Fruit fly (Drosophila melanogaster) whole organism, embryonic: ENCODE measurements around the gene CG31855.

ENCODE experiments used
- Adf1 ChIP-seq: fragments of 200-800 bp; sonication (Bioruptor generic); IDR thresholded peaks from 2 replicates; pipeline ENCODE4 v1.3.6; 2022; ENCODE audit warnings: missing biosample characterization, missing genetic modification characterization
- B-H1 ChIP-seq: fragments of 200-800 bp; sonication (Bioruptor generic); IDR thresholded peaks from 3 replicates; pipeline ENCODE4 v1.3.6; 2022; ENCODE audit warnings: missing biosample characterization, missing genetic modification characterization
- BEAF-32 ChIP-seq: fragments of 200-800 bp; sonication (Bioruptor generic); optimal IDR thresholded peaks from 3 replicates; lab custom pipeline; 2017; ENCODE audit warnings: missing biosample characterization, missing genetic modification characterization, mild to moderate bottlenecking, moderate library complexity, missing genetic modification reagents
- CG10209 ChIP-seq: fragments of 200-800 bp; sonication (Bioruptor generic); optimal IDR thresholded peaks from 3 replicates; lab custom pipeline; 2017; ENCODE audit warnings: missing biosample characterization, mild to moderate bottlenecking, missing genetic modification characterization, missing genetic modification reagents
- CG11695 ChIP-seq: fragments of 200-800 bp; sonication (Bioruptor generic); IDR thresholded peaks from 3 replicates; pipeline ENCODE4 v1.3.6; 2022; ENCODE audit warnings: missing biosample characterization, missing genetic modification characterization
- CG12219 ChIP-seq: fragments of 200-800 bp; sonication (Bioruptor generic); optimal IDR thresholded peaks from 3 replicates; lab custom pipeline; 2018; ENCODE audit warnings: missing biosample characterization, mild to moderate bottlenecking, missing genetic modification characterization
- CG12659 ChIP-seq: fragments of 200-800 bp; sonication (Bioruptor generic); optimal IDR thresholded peaks from 3 replicates; lab custom pipeline; 2017; ENCODE audit warnings: mild to moderate bottlenecking, missing biosample characterization, missing genetic modification reagents, missing genetic modification characterization
- CG1647 ChIP-seq: fragments of 200-800 bp; sonication (Bioruptor generic); optimal IDR thresholded peaks from 3 replicates; lab custom pipeline; 2016; ENCODE audit warnings: missing biosample characterization, missing genetic modification characterization
- CG2116 ChIP-seq: fragments of 200-800 bp; sonication (Bioruptor generic); optimal IDR thresholded peaks from 3 replicates; lab custom pipeline; 2018; ENCODE audit warnings: missing biosample characterization, mild to moderate bottlenecking, missing genetic modification characterization
- CG2678 ChIP-seq: fragments of 200-800 bp; sonication (Bioruptor generic); optimal IDR thresholded peaks from 3 replicates; lab custom pipeline; 2019; ENCODE audit warnings: missing biosample characterization, mild to moderate bottlenecking, missing genetic modification characterization, moderate library complexity
- CG3065 ChIP-seq: fragments of 200-800 bp; sonication (Bioruptor generic); optimal IDR thresholded peaks from 2 replicates; lab custom pipeline; 2016; ENCODE audit warnings: missing biosample characterization, missing genetic modification characterization
- CG31388 ChIP-seq: fragments of 200-800 bp; sonication (Bioruptor generic); optimal IDR thresholded peaks from 2 replicates; lab custom pipeline; 2016; ENCODE audit warnings: missing biosample characterization, missing genetic modification characterization
- CG3163 ChIP-seq: fragments of 200-800 bp; sonication (Bioruptor generic); optimal IDR thresholded peaks from 3 replicates; lab custom pipeline; 2016; ENCODE audit warnings: missing biosample characterization, missing genetic modification characterization
- CG32767 ChIP-seq: fragments of 200-800 bp; sonication (Bioruptor generic); IDR thresholded peaks from 2 replicates; pipeline ENCODE4 v1.3.6; 2022; ENCODE audit warnings: missing biosample characterization, missing genetic modification characterization
- CG3281 ChIP-seq: fragments of 200-800 bp; sonication (Bioruptor generic); optimal IDR thresholded peaks from 3 replicates; lab custom pipeline; 2017; ENCODE audit warnings: missing biosample characterization, mild to moderate bottlenecking, missing genetic modification characterization
- CG4854 ChIP-seq: fragments of 200-800 bp; sonication (Bioruptor generic); optimal IDR thresholded peaks from 2 replicates; lab custom pipeline; 2016; ENCODE audit warnings: missing biosample characterization, missing genetic modification characterization, inconsistent platforms
- CG6254 ChIP-seq: fragments of 200-800 bp; sonication (Bioruptor generic); optimal IDR thresholded peaks from 3 replicates; lab custom pipeline; 2017; ENCODE audit warnings: mild to moderate bottlenecking, missing biosample characterization, missing genetic modification reagents, missing genetic modification characterization
- CG6654 ChIP-seq: fragments of 200-800 bp; sonication (Bioruptor generic); optimal IDR thresholded peaks from 2 replicates; lab custom pipeline; 2017; ENCODE audit warnings: missing biosample characterization, mild to moderate bottlenecking, missing genetic modification characterization
- CG6791 ChIP-seq: fragments of 200-800 bp; sonication (Bioruptor generic); IDR thresholded peaks from 3 replicates; pipeline ENCODE4 v1.3.6; 2022; ENCODE audit warnings: missing biosample characterization, missing genetic modification characterization; ENCODE audit not compliant: partially characterized antibody
- CG7556 ChIP-seq: fragments of 200-800 bp; sonication (Bioruptor generic); optimal IDR thresholded peaks from 2 replicates; lab custom pipeline; 2017; ENCODE audit warnings: missing biosample characterization, mild to moderate bottlenecking, missing genetic modification characterization
- CG8290 ChIP-seq, 3 experiments: fragments of 200-800 bp; sonication (Bioruptor generic); optimal IDR thresholded peaks; 2 replicates each; lab custom pipeline; 2016 to 2019; ENCODE audit warnings: missing biosample characterization in 3 of 3, missing genetic modification characterization in 3 of 3, mild to moderate bottlenecking in 2 of 3, moderate library complexity in 1 of 3
- CG8765 ChIP-seq: fragments of 200-800 bp; sonication (Bioruptor generic); IDR thresholded peaks from 2 replicates; pipeline ENCODE4 v1.3.6; 2022; ENCODE audit warnings: missing biosample characterization, missing genetic modification characterization
- CG9797 ChIP-seq: fragments of 200-800 bp; sonication (Bioruptor generic); optimal IDR thresholded peaks from 3 replicates; lab custom pipeline; 2018; ENCODE audit warnings: missing biosample characterization, mild to moderate bottlenecking, missing genetic modification characterization
- D ChIP-seq, 2 experiments: fragments of 200-800 bp in 1 of 2; fragments of >200 bp in 1 of 2; sonication (Bioruptor generic) in 1 of 2; optimal IDR thresholded peaks; 2 replicates in 1 of 2; 3 replicates in 1 of 2; lab custom pipeline; 2017; ENCODE audit warnings: mild to moderate bottlenecking in 1 of 2, missing biosample characterization in 1 of 2, missing genetic modification characterization in 1 of 2, missing genetic modification reagents in 1 of 2
- D19B ChIP-seq: fragments of 200-800 bp; sonication (Bioruptor generic); optimal IDR thresholded peaks from 2 replicates; lab custom pipeline; 2017; ENCODE audit warnings: missing biosample characterization, mild to moderate bottlenecking, missing genetic modification characterization
- Doc2 ChIP-seq: fragments of 200-800 bp; sonication (Bioruptor generic); IDR thresholded peaks from 2 replicates; pipeline ENCODE4 v1.3.6; 2022; ENCODE audit warnings: missing biosample characterization, missing genetic modification characterization
- Fer1 ChIP-seq: fragments of 200-800 bp; sonication (Bioruptor generic); optimal IDR thresholded peaks from 2 replicates; lab custom pipeline; 2017; ENCODE audit warnings: missing biosample characterization, mild to moderate bottlenecking, missing genetic modification characterization
- HHEX ChIP-seq: fragments of 200-800 bp; sonication (Bioruptor generic); optimal IDR thresholded peaks from 3 replicates; lab custom pipeline; 2017; ENCODE audit warnings: missing biosample characterization, mild to moderate bottlenecking, missing genetic modification characterization, missing genetic modification reagents
- Nf-YA ChIP-seq: fragments of 200-800 bp; sonication (Bioruptor generic); IDR thresholded peaks from 2 replicates; pipeline ENCODE4 v1.3.6; 2022; ENCODE audit warnings: missing biosample characterization, missing genetic modification characterization
- Scr ChIP-seq: fragments of 200-800 bp; sonication (Bioruptor generic); IDR thresholded peaks from 2 replicates; pipeline ENCODE4 v1.3.6; 2022; ENCODE audit warnings: missing biosample characterization, missing genetic modification characterization; ENCODE audit not compliant: partially characterized antibody
- Sin3A ChIP-seq: fragments of >200 bp; optimal IDR thresholded peaks from 2 replicates; lab custom pipeline; 2018
- Xbp1 ChIP-seq: fragments of 200-800 bp; sonication (Bioruptor generic); optimal IDR thresholded peaks from 3 replicates; lab custom pipeline; 2016; ENCODE audit warnings: missing biosample characterization, mild to moderate bottlenecking, missing genetic modification characterization
- bbx ChIP-seq: fragments of 200-800 bp; sonication (Bioruptor generic); IDR thresholded peaks from 2 replicates; pipeline ENCODE4 v1.3.6; 2022; ENCODE audit warnings: missing biosample characterization, missing genetic modification characterization; ENCODE audit not compliant: partially characterized antibody
- bcd ChIP-seq: fragments of 200-800 bp; sonication (Bioruptor generic); optimal IDR thresholded peaks from 2 replicates; lab custom pipeline; 2017; ENCODE audit warnings: missing biosample characterization, mild to moderate bottlenecking, missing genetic modification characterization
- br ChIP-seq: fragments of >200 bp; optimal IDR thresholded peaks from 2 replicates; lab custom pipeline; 2017
- chm ChIP-seq: fragments of 200-800 bp; sonication (Bioruptor generic); IDR thresholded peaks from 2 replicates; pipeline ENCODE4 v1.3.6; 2022; ENCODE audit warnings: missing biosample characterization, missing genetic modification characterization
- chn ChIP-seq: fragments of 200-800 bp; sonication (Bioruptor generic); optimal IDR thresholded peaks from 2 replicates; lab custom pipeline; 2016; ENCODE audit warnings: missing biosample characterization, missing genetic modification characterization
- crc ChIP-seq: fragments of 200-800 bp; sonication (Bioruptor generic); optimal IDR thresholded peaks from 2 replicates; lab custom pipeline; 2016; ENCODE audit warnings: missing biosample characterization, missing genetic modification characterization
- disco-r ChIP-seq: fragments of 200-800 bp; sonication (Bioruptor generic); optimal IDR thresholded peaks from 2 replicates; lab custom pipeline; 2016; ENCODE audit warnings: missing biosample characterization, missing genetic modification characterization
- fd64A ChIP-seq: fragments of 200-800 bp; sonication (Bioruptor generic); optimal IDR thresholded peaks from 3 replicates; lab custom pipeline; 2018; ENCODE audit warnings: missing biosample characterization, mild to moderate bottlenecking, missing genetic modification characterization
- gcm ChIP-seq: fragments of 200-800 bp; sonication (Bioruptor generic); optimal IDR thresholded peaks from 2 replicates; lab custom pipeline; 2019; ENCODE audit warnings: missing biosample characterization, mild to moderate bottlenecking, missing genetic modification characterization, moderate library complexity
- h ChIP-seq: fragments of >200 bp; optimal IDR thresholded peaks from 2 replicates; lab custom pipeline; 2017
- insv ChIP-seq, 2 experiments: fragments of 200-800 bp; sonication (Bioruptor generic); optimal IDR thresholded peaks; 3 replicates each; lab custom pipeline; 2016 to 2018; ENCODE audit warnings: missing biosample characterization in 2 of 2, missing genetic modification characterization in 2 of 2
- lbe ChIP-seq: fragments of 200-800 bp; sonication (Bioruptor generic); optimal IDR thresholded peaks from 2 replicates; lab custom pipeline; 2016; ENCODE audit warnings: missing biosample characterization, mild to moderate bottlenecking, missing genetic modification characterization
- phol ChIP-seq: fragments of 200-800 bp; sonication (Bioruptor generic); optimal IDR thresholded peaks from 3 replicates; lab custom pipeline; 2018; ENCODE audit warnings: missing biosample characterization, mild to moderate bottlenecking, missing genetic modification characterization, moderate library complexity
- shn ChIP-seq: fragments of 200-800 bp; sonication (Bioruptor generic); optimal IDR thresholded peaks from 3 replicates; lab custom pipeline; 2016; ENCODE audit warnings: missing biosample characterization, missing genetic modification characterization
- slbo ChIP-seq: fragments of 200-800 bp; sonication (Bioruptor generic); IDR thresholded peaks from 2 replicates; pipeline ENCODE4 v1.3.6; 2022; ENCODE audit warnings: missing biosample characterization, missing genetic modification characterization
- stc ChIP-seq: fragments of 200-800 bp; sonication (Bioruptor generic); IDR thresholded peaks from 2 replicates; pipeline ENCODE4 v1.3.6; 2022; ENCODE audit warnings: missing biosample characterization, missing genetic modification characterization
- wek ChIP-seq: fragments of 200-800 bp; sonication (Bioruptor generic); optimal IDR thresholded peaks from 3 replicates; lab custom pipeline; 2018; ENCODE audit warnings: missing biosample characterization, mild to moderate bottlenecking, missing genetic modification characterization, moderate library complexity
- zen2 ChIP-seq: fragments of 200-800 bp; sonication (Bioruptor generic); IDR thresholded peaks from 3 replicates; pipeline ENCODE4 v1.3.6; 2022; ENCODE audit warnings: missing biosample characterization, missing genetic modification characterization; ENCODE audit not compliant: partially characterized antibody

CG31855 gene

DNA sequence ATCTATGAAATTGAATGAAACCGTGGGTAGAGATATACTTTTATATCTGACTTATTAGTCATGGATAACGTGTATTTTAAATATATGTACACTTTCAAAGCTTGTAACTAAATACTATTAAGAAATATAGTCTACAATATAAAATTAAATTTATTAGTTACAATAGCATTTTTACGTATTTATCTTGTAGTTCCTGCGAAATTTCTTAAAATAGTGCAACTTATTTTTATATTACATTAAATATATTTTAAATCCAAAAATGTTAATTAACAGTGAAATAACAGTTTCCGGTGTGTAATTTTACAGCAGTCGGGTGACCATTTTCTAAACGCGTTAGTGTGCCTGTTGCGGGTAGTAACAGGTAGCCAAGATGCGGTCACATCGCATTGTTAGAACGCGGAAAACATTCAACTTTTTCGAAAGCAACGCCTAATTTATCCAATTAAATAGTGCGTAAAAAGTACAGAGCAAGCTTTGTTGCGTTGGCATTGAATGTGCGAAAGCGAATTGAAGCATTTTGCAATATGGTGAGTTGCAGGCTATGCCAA lies 29.7 kb downstream of the CG31855 start, which contains the start of the genes CG10859 and CG7110:
Gene CG10859 (minus strand): TSS at position 51 of the 548 bp plus-strand sequence.
Gene CG7110 (plus strand): TSS at position 378 of the 548 bp plus-strand sequence.
- peak; percentile 65; the same call in 1 of the 2 replicates for TF ChIP-seq chm (GFP tag; lab: Robert Waterston, UW)
- no peak for TF ChIP-seq CG6254 (GFP tag; lab: Kevin White, UChicago)
- TF ChIP-seq CG9797 (GFP tag; lab: Kevin White, UChicago), result peak; percentile 77
- peak; percentile 41 for TF ChIP-seq CG10209 (GFP tag; lab: Kevin White, UChicago)
- TF ChIP-seq Scr, result no peak
- peak; percentile 77 for TF ChIP-seq Fer1
- no peak for TF ChIP-seq zen2 (GFP tag; lab: Robert Waterston, UW)
- TF ChIP-seq Sin3A (lab: Kevin White, UChicago), result no peak
- no peak for TF ChIP-seq fd64A (GFP tag; lab: Kevin White, UChicago)
- TF ChIP-seq CG8765 (GFP tag; lab: Robert Waterston, UW), result no peak
- TF ChIP-seq lbe (GFP tag; lab: Kevin White, UChicago), result no peak
- TF ChIP-seq Nf-YA (GFP tag; lab: Robert Waterston, UW), result no peak
- TF ChIP-seq crc (GFP tag; lab: Kevin White, UChicago), result no peak
- no peak for TF ChIP-seq h (lab: Kevin White, UChicago)
- TF ChIP-seq slbo (GFP tag; lab: Robert Waterston, UW), result no peak
- TF ChIP-seq Adf1 (GFP tag; lab: Robert Waterston, UW), result no peak
- TF ChIP-seq wek, result peak; percentile 88
- TF ChIP-seq insv (GFP tag; optimal IDR thresholded peaks at IDR 0.05; lab: Kevin White, UChicago), result peak in 1 of 2 experiments; percentile 50
- no peak for TF ChIP-seq stc (GFP tag; lab: Robert Waterston, UW)
- peak; percentile 69 for TF ChIP-seq phol (tag; lab: Kevin White, UChicago)
- no peak for TF ChIP-seq D (optimal IDR thresholded peaks at IDR 0.05; lab: Kevin White, UChicago)
- no peak for TF ChIP-seq D (GFP tag; optimal IDR thresholded peaks at IDR 0.05; lab: Kevin White, UChicago)
- no peak for TF ChIP-seq CG1647 (GFP tag; lab: Kevin White, UChicago)
- TF ChIP-seq CG32767, result no peak
- TF ChIP-seq chn (GFP tag; lab: Kevin White, UChicago), result no peak
- TF ChIP-seq Xbp1 (GFP tag; lab: Kevin White, UChicago), result peak; percentile 4
- peak; percentile 40 for TF ChIP-seq CG2116 (GFP tag; lab: Kevin White, UChicago)
- no peak for TF ChIP-seq D19B (GFP tag; lab: Kevin White, UChicago)
- peak; percentile 9 for TF ChIP-seq gcm
- TF ChIP-seq CG7556 (GFP tag; lab: Kevin White, UChicago), result no peak
- peak; percentile 43 for TF ChIP-seq CG2678 (tag; lab: Kevin White, UChicago)
- TF ChIP-seq bcd, result peak; percentile 63
- TF ChIP-seq CG8290 (GFP tag; optimal IDR thresholded peaks at IDR 0.05; lab: Kevin White, UChicago), result no peak
- TF ChIP-seq CG8290 (tag; optimal IDR thresholded peaks at IDR 0.05; lab: Kevin White, UChicago), result peak in 1 of 2 experiments; percentile 76
- peak; percentile 69 for TF ChIP-seq CG3281 (GFP tag; lab: Kevin White, UChicago)
- peak; percentile 1 for TF ChIP-seq CG12219 (GFP tag; lab: Kevin White, UChicago)
- no peak for TF ChIP-seq disco-r (GFP tag; lab: Kevin White, UChicago)
- no peak for TF ChIP-seq B-H1 (GFP tag; lab: Robert Waterston, UW)
- TF ChIP-seq BEAF-32 (GFP tag; lab: Kevin White, UChicago), result peak; percentile 10
- TF ChIP-seq CG4854 (GFP tag; lab: Kevin White, UChicago), result peak; percentile 18
- no peak for TF ChIP-seq shn (GFP tag; lab: Kevin White, UChicago)
- TF ChIP-seq HHEX, result peak; percentile 32
- TF ChIP-seq CG11695 (GFP tag; lab: Robert Waterston, UW), result no peak
- TF ChIP-seq bbx (GFP tag; lab: Robert Waterston, UW), result no peak
- no peak for TF ChIP-seq CG3065
- TF ChIP-seq CG6791, result no peak
- no peak for TF ChIP-seq Doc2 (GFP tag; lab: Robert Waterston, UW)
- peak; percentile 80 for TF ChIP-seq CG12659
- TF ChIP-seq CG6654, result no peak
- no peak for TF ChIP-seq CG31388 (GFP tag; lab: Kevin White, UChicago)
- TF ChIP-seq br (lab: Kevin White, UChicago), result no peak
- TF ChIP-seq CG3163 (GFP tag; lab: Kevin White, UChicago), result no peak
